Worm (Caenorhabditis elegans): ENCODE results near the gene ZC449.2.

Gene ZC449.2

ce11 chrX:5028593-5028955, 7.5 kb downstream of the ZC449.2 start:
- no peak for TF ChIP-seq zim-3 (tag; optimal IDR thresholded peaks at IDR 0.05)
- no peak for TF ChIP-seq K11D2.4 (GFP tag; IDR thresholded peaks at IDR 0.05)
- TF ChIP-seq B0336.3 (GFP tag; IDR thresholded peaks at IDR 0.05): no peak
- no peak for TF ChIP-seq him-1 (tag; optimal IDR thresholded peaks at IDR 0.05)
- TF ChIP-seq egrh-3 (GFP tag; IDR thresholded peaks at IDR 0.05): no peak
- TF ChIP-seq B0019.2 (GFP tag; conservative IDR thresholded peaks at IDR 0.05): no peak
- no peak for TF ChIP-seq attf-3 (GFP tag; conservative IDR thresholded peaks at IDR 0.05)
- TF ChIP-seq ceh-27 (GFP tag; optimal IDR thresholded peaks at IDR 0.05): no peak
- TF ChIP-seq tlf-1 (GFP tag; optimal IDR thresholded peaks at IDR 0.05): no peak
- TF ChIP-seq F33H1.4 (GFP tag; IDR thresholded peaks at IDR 0.05): no peak
- no peak for TF ChIP-seq cebp-2 (GFP tag; IDR thresholded peaks at IDR 0.05)
- no peak for TF ChIP-seq egl-44 (GFP tag; IDR thresholded peaks at IDR 0.05)

- TF ChIP-seq attf-5 (GFP tag; optimal IDR thresholded peaks at IDR 0.05): no peak
- TF ChIP-seq snpc-1.3 (tag; optimal IDR thresholded peaks at IDR 0.05; ENCODE audit: insufficient read depth): no peak
- no peak for TF ChIP-seq ceh-91 (GFP tag; IDR thresholded peaks at IDR 0.05)
- no peak for TF ChIP-seq hsf-1 (GFP tag; IDR thresholded peaks at IDR 0.05)
- TF ChIP-seq ceh-27 (GFP tag; optimal IDR thresholded peaks at IDR 0.05): no peak
- no peak for TF ChIP-seq lin-35 (GFP tag; optimal IDR thresholded peaks at IDR 0.05)
- TF ChIP-seq F39B2.1 (GFP tag; IDR thresholded peaks at IDR 0.05): no peak
- no peak for TF ChIP-seq hmg-20 (GFP tag; IDR thresholded peaks at IDR 0.05)
- TF ChIP-seq nfya-1 (tag; optimal IDR thresholded peaks at IDR 0.05; ENCODE audit: borderline replicate concordance, insufficient read depth): no peak
- TF ChIP-seq hlh-26 (GFP tag; conservative IDR thresholded peaks at IDR 0.05): no peak
- no peak for TF ChIP-seq unc-130 (GFP tag; optimal IDR thresholded peaks at IDR 0.05)
- no peak for TF ChIP-seq nfyb-1 (GFP tag; IDR thresholded peaks at IDR 0.05)
- TF ChIP-seq egrh-3 (GFP tag; IDR thresholded peaks at IDR 0.05): no peak
- TF ChIP-seq egl-18 (GFP tag; IDR thresholded peaks at IDR 0.05): no peak
- TF ChIP-seq ztf-26 (tag; optimal IDR thresholded peaks at IDR 0.05): no peak
Observed at ce11 chrX:5031742-5032141, 10.7 kb downstream of the ZC449.2 start.

- TF ChIP-seq ets-4 (GFP tag; optimal IDR thresholded peaks at IDR 0.05) (no peak), madf-10 (tag; optimal IDR thresholded peaks at IDR 0.05) (no peak), B0019.2 (GFP tag; conservative IDR thresholded peaks at IDR 0.05) (no peak), Y56A3A.18 (GFP tag; IDR thresholded peaks at IDR 0.05) (no peak), lin-35 (GFP tag; optimal IDR thresholded peaks at IDR 0.05) (no peak), xnd-1 (tag; optimal IDR thresholded peaks at IDR 0.05) (no peak), F10E7.11 (tag; optimal IDR thresholded peaks at IDR 0.05) (no peak), hlh-26 (GFP tag; conservative IDR thresholded peaks at IDR 0.05) (no peak), aptf-2 (GFP tag; conservative IDR thresholded peaks at IDR 0.05) (no peak), unc-130 (GFP tag; optimal IDR thresholded peaks at IDR 0.05) (no peak), snpc-3.4 (tag; optimal IDR thresholded peaks at IDR 0.05) (no peak), nhr-179 (tag; optimal IDR thresholded peaks at IDR 0.05) (no peak), F37B4.10 (GFP tag; IDR thresholded peaks at IDR 0.05) (no peak), ztf-3 (GFP tag; optimal IDR thresholded peaks at IDR 0.05) (no peak)
Observed at ce11 chrX:5033868-5034267, 12.8 kb downstream of the ZC449.2 start, which contains the start of gene ZC449.4. Gene ZC449.4, minus strand, starts transcription at chrX:5033968.

ce11 chrX:5037673-5038072, 16.6 kb downstream of the ZC449.2 start, which contains the start of gene ZC449.5:
Gene ZC449.5, minus strand, starts transcription at chrX:5037773.
- no peak for TF ChIP-seq akir-1 (GFP tag; optimal IDR thresholded peaks at IDR 0.05)
- no peak for TF ChIP-seq F49E8.2 (tag; optimal IDR thresholded peaks at IDR 0.05; ENCODE audit: insufficient read depth)
- TF ChIP-seq Y95B8A.8 (GFP tag; IDR thresholded peaks at IDR 0.05): no peak
- TF ChIP-seq ceh-27 (GFP tag; optimal IDR thresholded peaks at IDR 0.05): no peak
- TF ChIP-seq tbp1 (GFP tag; optimal IDR thresholded peaks at IDR 0.05): no peak
- no peak for TF ChIP-seq cebp-2 (GFP tag; IDR thresholded peaks at IDR 0.05)
- TF ChIP-seq atf-7 (tag; optimal IDR thresholded peaks at IDR 0.05): no peak
- TF ChIP-seq pbrm-1 (GFP tag; IDR thresholded peaks at IDR 0.05): no peak
- TF ChIP-seq mcd-1 (GFP tag; IDR thresholded peaks at IDR 0.05): no peak
- TF ChIP-seq Y56A3A.18 (GFP tag; IDR thresholded peaks at IDR 0.05): no peak
